Worm (Caenorhabditis elegans): Measurements from ENCODE around the gene ZK1290.13.

The ZK1290.13 gene

ce11 chrII:7575614-7576013 lies 40.8 kb downstream of the ZK1290.13 start, which contains the start of gene F35D2.1:
F35D2.1 (plus strand) TSS chrII:7575914.
- TF ChIP-seq flh-1 (GFP tag; optimal IDR thresholded peaks at IDR 0.05) = no peak
- no peak for TF ChIP-seq lin-32 (GFP tag; optimal IDR thresholded peaks at IDR 0.05)

- no peak for TF ChIP-seq drap-1 (GFP tag; optimal IDR thresholded peaks at IDR 0.05)
- no peak for TF ChIP-seq zip-8 (tag; optimal IDR thresholded peaks at IDR 0.05)
- no peak for TF ChIP-seq nhr-28 (tag; optimal IDR thresholded peaks at IDR 0.05)
- no peak for TF ChIP-seq sptf-1 (tag; optimal IDR thresholded peaks at IDR 0.05)
- TF ChIP-seq ztf-11 (tag; optimal IDR thresholded peaks at IDR 0.05) = no peak
- TF ChIP-seq nhr-12 (tag; optimal IDR thresholded peaks at IDR 0.05) = no peak
- no peak for TF ChIP-seq unc-62 (GFP tag; optimal IDR thresholded peaks at IDR 0.05)
Observed at ce11 chrII:7577412-7577811, 42.6 kb downstream of the ZK1290.13 start, which contains the start of gene F35D2.6. F35D2.6 (plus strand) TSS chrII:7577712.

- TF ChIP-seq unc-62 (GFP tag; optimal IDR thresholded peaks at IDR 0.05) (no peak), sem-2 (GFP tag; optimal IDR thresholded peaks at IDR 0.05) (no peak), sptf-1 (tag; optimal IDR thresholded peaks at IDR 0.05) (no peak), nhr-28 (tag; optimal IDR thresholded peaks at IDR 0.05) (no peak), nhr-2 (tag; optimal IDR thresholded peaks at IDR 0.05) (no peak)
Observed at ce11 chrII:7583555-7583954, 48.7 kb downstream of the ZK1290.13 start, which contains the start of gene mks-3. mks-3 (minus strand) TSS chrII:7583655.

All from whole organism, mixed stage, embryonic.